Worm (Caenorhabditis elegans) whole organism, mixed stage, embryonic: ENCODE results near the gene F07D3.3.

Experiments used
- bed-3 ChIP-seq: fragments of 200-800 bp; sonication (Bioruptor generic); optimal IDR thresholded peaks from 3 replicates; lab custom pipeline; 2018; ENCODE audit warnings: mild to moderate bottlenecking, missing genetic modification characterization, moderate library complexity, missing compliant biosample characterization
- blmp-1 ChIP-seq: fragments of 150-350 bp; optimal IDR thresholded peaks from 2 replicates; lab custom pipeline; 2014; ENCODE audit warnings: missing biosample characterization, missing genetic modification characterization
- ceh-39 ChIP-seq: fragments of 150-350 bp; optimal IDR thresholded peaks from 2 replicates; lab custom pipeline; 2014; ENCODE audit warnings: missing biosample characterization, missing genetic modification characterization
- ces-1 ChIP-seq: fragments of 150-350 bp; optimal IDR thresholded peaks from 2 replicates; lab custom pipeline; 2014; ENCODE audit warnings: missing biosample characterization, missing genetic modification reagents, missing genetic modification characterization
- elt-3 ChIP-seq: fragments of 150-350 bp; optimal IDR thresholded peaks from 2 replicates; lab custom pipeline; 2014; ENCODE audit warnings: missing biosample characterization, missing genetic modification characterization
- lin-13 ChIP-seq: fragments of 150-350 bp; optimal IDR thresholded peaks from 2 replicates; lab custom pipeline; 2014; ENCODE audit warnings: missing biosample characterization, missing genetic modification characterization
- nhr-12 ChIP-seq: fragments of 150-350 bp; optimal IDR thresholded peaks from 2 replicates; lab custom pipeline; 2014; ENCODE audit warnings: missing biosample characterization, missing genetic modification characterization
- nhr-2 ChIP-seq: fragments of 150-350 bp; optimal IDR thresholded peaks from 2 replicates; lab custom pipeline; 2014; ENCODE audit warnings: missing biosample characterization, missing genetic modification characterization
- nhr-28 ChIP-seq: fragments of 150-350 bp; optimal IDR thresholded peaks from 2 replicates; lab custom pipeline; 2014; ENCODE audit warnings: missing biosample characterization, missing genetic modification characterization
- nhr-76 ChIP-seq: sonication (generic microtip); optimal IDR thresholded peaks from 2 replicates; lab custom pipeline; 2017; ENCODE audit warnings: missing biosample characterization, missing genetic modification characterization
- snpc-4 ChIP-seq: fragments of 150-350 bp; optimal IDR thresholded peaks from 2 replicates; lab custom pipeline; 2014; ENCODE audit warnings: missing biosample characterization, missing genetic modification characterization
- sptf-1 ChIP-seq: sonication (generic microtip); optimal IDR thresholded peaks from 2 replicates; lab custom pipeline; 2017; ENCODE audit warnings: mild to moderate bottlenecking, missing genetic modification characterization, moderate library complexity, missing compliant biosample characterization
- unc-39 ChIP-seq: fragments of 150-350 bp; optimal IDR thresholded peaks from 2 replicates; lab custom pipeline; 2014; ENCODE audit warnings: missing biosample characterization, missing genetic modification characterization

ce11 chrV:9500826-9501451 lies 38.4 kb upstream of the F07D3.3 start, which contains the start of gene swt-5:
- TF ChIP-seq unc-39 (tag; lab: Kevin White, UChicago) (no peak), lin-13 (tag; lab: Kevin White, UChicago) (no peak), bed-3 (GFP tag; lab: Kevin White, UChicago) (no peak), ceh-39 (no peak), blmp-1 (tag; lab: Kevin White, UChicago) (no peak), nhr-76 (tag; lab: Kevin White, UChicago) (no peak), sptf-1 (no peak), nhr-2 (tag; lab: Kevin White, UChicago) (no peak), ces-1 (GFP tag; lab: Kevin White, UChicago) (no peak), nhr-28 (tag; lab: Kevin White, UChicago) (no peak), nhr-12 (tag; lab: Kevin White, UChicago) (no peak), snpc-4 (no peak), elt-3 (tag; lab: Kevin White, UChicago) (no peak)
